Worm (Caenorhabditis elegans) whole organism, L4 larva: ENCODE data around the gene F07C3.16.

Experiments used
- F44E2.7 ChIP-seq: fragments of 200-800 bp; sonication (Bioruptor generic); IDR thresholded peaks from 2 replicates; pipeline ENCODE4 v2.1.2; 2022; ENCODE audit warnings: missing genetic modification characterization, missing compliant biosample characterization
- F49E8.2 ChIP-seq: sonication (generic microtip); optimal IDR thresholded peaks from 2 replicates; lab custom pipeline; 2016; ENCODE audit warnings: missing compliant biosample characterization, mild to moderate bottlenecking, missing genetic modification characterization, borderline replicate concordance
- T20F7.1 ChIP-seq: fragments of 200-800 bp; sonication (Bioruptor generic); optimal IDR thresholded peaks from 2 replicates; lab custom pipeline; 2018; ENCODE audit warnings: mild to moderate bottlenecking, missing genetic modification characterization, missing compliant biosample characterization
- Y75B8A.6 ChIP-seq: fragments of 200-800 bp; sonication (Bioruptor generic); IDR thresholded peaks from 2 replicates; pipeline ENCODE4 v1.3.6; 2022; ENCODE audit warnings: missing genetic modification reagents, missing genetic modification characterization, missing compliant biosample characterization
- ZK337.2 ChIP-seq: fragments of 200-800 bp; sonication (Bioruptor generic); IDR thresholded peaks from 2 replicates; pipeline ENCODE4 v1.3.6; 2022; ENCODE audit warnings: missing genetic modification reagents, missing genetic modification characterization, missing compliant biosample characterization
- ZK546.5 ChIP-seq, 2 experiments: sonication (generic microtip); optimal IDR thresholded peaks; 2 replicates each; lab custom pipeline; 2017; ENCODE audit warnings: missing biosample characterization in 2 of 2, missing genetic modification characterization in 2 of 2
- ceh-20 ChIP-seq: fragments of 200-800 bp; sonication (Bioruptor generic); IDR thresholded peaks from 2 replicates; pipeline ENCODE4 v1.3.6; 2022; ENCODE audit warnings: missing genetic modification reagents, missing genetic modification characterization, missing compliant biosample characterization
- ceh-32 ChIP-seq: sonication (generic microtip); optimal IDR thresholded peaks from 2 replicates; lab custom pipeline; 2016; ENCODE audit warnings: mild to moderate bottlenecking, missing genetic modification characterization, missing compliant biosample characterization; ENCODE audit not compliant: poor library complexity
- ceh-62 ChIP-seq: sonication (generic microtip); optimal IDR thresholded peaks from 2 replicates; lab custom pipeline; 2017; ENCODE audit warnings: missing biosample characterization, missing genetic modification characterization
- ceh-82 ChIP-seq: sonication (generic microtip); optimal IDR thresholded peaks from 2 replicates; lab custom pipeline; 2017; ENCODE audit warnings: missing biosample characterization, missing genetic modification characterization
- daf-12 ChIP-seq: fragments of 150-350 bp; optimal IDR thresholded peaks from 2 replicates; lab custom pipeline; 2014; ENCODE audit warnings: missing biosample characterization, missing genetic modification reagents, missing genetic modification characterization
- daf-16 ChIP-seq, 3 experiments: sonication (generic microtip); optimal IDR thresholded peaks; 2 replicates each; lab custom pipeline; 2016 to 2017; ENCODE audit warnings: missing genetic modification characterization in 3 of 3, missing genetic modification reagents in 3 of 3, mild to moderate bottlenecking in 2 of 3, missing compliant biosample characterization in 2 of 3, missing biosample characterization in 1 of 3, moderate library complexity in 1 of 3
- daf-19 ChIP-seq: fragments of 200-800 bp; sonication (Bioruptor generic); conservative IDR thresholded peaks from 2 replicates; pipeline ENCODE4 v1.3.6; 2022; ENCODE audit warnings: missing genetic modification characterization, missing compliant biosample characterization
- dmd-6 ChIP-seq: fragments of 200-800 bp; sonication (Bioruptor generic); IDR thresholded peaks from 2 replicates; pipeline ENCODE4 v1.3.6; 2022; ENCODE audit warnings: missing genetic modification reagents, missing genetic modification characterization, missing compliant biosample characterization
- dpl-1 ChIP-seq: fragments of 150-350 bp; optimal IDR thresholded peaks from 2 replicates; lab custom pipeline; 2014; ENCODE audit warnings: missing biosample characterization, missing genetic modification reagents, missing genetic modification characterization
- duxl-1 ChIP-seq: sonication (generic microtip); optimal IDR thresholded peaks from 2 replicates; lab custom pipeline; 2016; ENCODE audit warnings: mild to moderate bottlenecking, missing genetic modification characterization, moderate library complexity, missing compliant biosample characterization; ENCODE audit not compliant: poor library complexity
- fkh-10 ChIP-seq: fragments of 150-350 bp; optimal IDR thresholded peaks from 2 replicates; lab custom pipeline; 2014; ENCODE audit warnings: missing biosample characterization, missing genetic modification reagents, missing genetic modification characterization
- fos-1 ChIP-seq: fragments of 150-350 bp; optimal IDR thresholded peaks from 2 replicates; lab custom pipeline; 2014; ENCODE audit warnings: missing biosample characterization, missing genetic modification characterization
- jun-1 ChIP-seq: fragments of 150-350 bp; optimal IDR thresholded peaks from 2 replicates; lab custom pipeline; 2014; ENCODE audit warnings: missing biosample characterization, missing genetic modification reagents, missing genetic modification characterization
- lim-7 ChIP-seq: fragments of 200-800 bp; sonication (Bioruptor generic); IDR thresholded peaks from 2 replicates; pipeline ENCODE4 v1.3.6; 2022; ENCODE audit warnings: missing genetic modification characterization, missing compliant biosample characterization
- lin-13 ChIP-seq: fragments of 150-350 bp; optimal IDR thresholded peaks from 2 replicates; lab custom pipeline; 2014; ENCODE audit warnings: missing biosample characterization, missing genetic modification reagents, missing genetic modification characterization
- lin-29 ChIP-seq: fragments of 200-800 bp; sonication (Bioruptor generic); IDR thresholded peaks from 2 replicates; pipeline ENCODE4 v1.3.6; 2022; ENCODE audit warnings: missing genetic modification reagents, missing genetic modification characterization, missing compliant biosample characterization
- lin-38 ChIP-seq: fragments of 200-800 bp; sonication (Bioruptor generic); IDR thresholded peaks from 2 replicates; pipeline ENCODE4 v1.3.6; 2022; ENCODE audit warnings: missing genetic modification reagents, missing genetic modification characterization, missing compliant biosample characterization
- lin-39 ChIP-seq: fragments of 150-350 bp; optimal IDR thresholded peaks from 2 replicates; lab custom pipeline; 2014; ENCODE audit warnings: missing biosample characterization, missing genetic modification reagents, missing genetic modification characterization
- lir-3 ChIP-seq: sonication (generic microtip); optimal IDR thresholded peaks from 2 replicates; lab custom pipeline; 2016; ENCODE audit warnings: mild to moderate bottlenecking, missing genetic modification characterization, missing compliant biosample characterization
- mdl-1 ChIP-seq, 2 experiments: fragments of 150-350 bp in 1 of 2; sonication (generic microtip) in 1 of 2; optimal IDR thresholded peaks; 2 replicates each; lab custom pipeline; 2014 to 2017; ENCODE audit warnings: missing biosample characterization in 2 of 2, missing genetic modification characterization in 2 of 2
- mdt-29 ChIP-seq: fragments of 200-800 bp; sonication (Bioruptor generic); IDR thresholded peaks from 2 replicates; pipeline ENCODE4 v1.3.6; 2022; ENCODE audit warnings: missing genetic modification reagents, missing genetic modification characterization, missing compliant biosample characterization
- mep-1 ChIP-seq: fragments of 150-350 bp; sonication (generic microtip); optimal IDR thresholded peaks from 3 replicates; lab custom pipeline; 2014; ENCODE audit warnings: missing biosample characterization, missing genetic modification characterization
- mes-2 ChIP-seq: sonication (generic microtip); optimal IDR thresholded peaks from 2 replicates; lab custom pipeline; 2016; ENCODE audit warnings: missing genotype, mild to moderate bottlenecking, missing genetic modification characterization, missing compliant biosample characterization; ENCODE audit not compliant: poor library complexity, severe bottlenecking
- nhr-102 ChIP-seq: sonication (generic microtip); optimal IDR thresholded peaks from 2 replicates; lab custom pipeline; 2016; ENCODE audit warnings: mild to moderate bottlenecking, missing genetic modification characterization, moderate library complexity, missing compliant biosample characterization
- nhr-11 ChIP-seq: fragments of 150-350 bp; optimal IDR thresholded peaks from 2 replicates; lab custom pipeline; 2014; ENCODE audit warnings: missing biosample characterization, missing genetic modification characterization
- nhr-237 ChIP-seq: sonication (generic microtip); optimal IDR thresholded peaks from 2 replicates; lab custom pipeline; 2017; ENCODE audit warnings: missing biosample characterization, missing genetic modification characterization
- nhr-25 ChIP-seq: sonication (generic microtip); optimal IDR thresholded peaks from 2 replicates; lab custom pipeline; 2017; ENCODE audit warnings: missing genetic modification characterization, mild to moderate bottlenecking, missing compliant biosample characterization, antibody characterized with exemption, moderate library complexity, borderline replicate concordance; ENCODE audit not compliant: insufficient read depth
- nhr-28 ChIP-seq: fragments of 150-350 bp; optimal IDR thresholded peaks from 2 replicates; lab custom pipeline; 2014; ENCODE audit warnings: missing biosample characterization, missing genetic modification characterization
- nhr-42 ChIP-seq: fragments of 200-800 bp; sonication (Bioruptor generic); IDR thresholded peaks from 2 replicates; pipeline ENCODE4 v1.3.6; 2022; ENCODE audit warnings: missing genetic modification characterization, missing compliant biosample characterization
- nhr-77 ChIP-seq: fragments of 150-350 bp; optimal IDR thresholded peaks from 2 replicates; lab custom pipeline; 2014; ENCODE audit warnings: missing biosample characterization, missing genetic modification characterization
- php-3 ChIP-seq: fragments of 200-800 bp; sonication (Bioruptor generic); IDR thresholded peaks from 2 replicates; pipeline ENCODE4 v1.3.6; 2022; ENCODE audit warnings: missing genetic modification reagents, missing genetic modification characterization, missing compliant biosample characterization
- pqm-1 ChIP-seq: sonication (generic microtip); optimal IDR thresholded peaks from 2 replicates; lab custom pipeline; 2017; ENCODE audit warnings: missing biosample characterization, missing genetic modification characterization
- rbr-2 ChIP-seq: sonication (generic microtip); optimal IDR thresholded peaks from 2 replicates; lab custom pipeline; 2016; ENCODE audit warnings: missing genotype, missing genetic modification characterization, missing compliant biosample characterization
- set-16 ChIP-seq: fragments of 200-800 bp; sonication (Bioruptor generic); IDR thresholded peaks from 2 replicates; pipeline ENCODE4 v1.3.6; 2022; ENCODE audit warnings: missing genetic modification reagents, missing genetic modification characterization, missing compliant biosample characterization
- skn-1 ChIP-seq: fragments of 150-350 bp; optimal IDR thresholded peaks from 2 replicates; lab custom pipeline; 2014; ENCODE audit warnings: missing biosample characterization, missing genetic modification characterization
- snpc-4 ChIP-seq: fragments of 150-350 bp; optimal IDR thresholded peaks from 2 replicates; lab custom pipeline; 2014; ENCODE audit warnings: missing biosample characterization, missing genetic modification characterization
- tag-97 ChIP-seq: fragments of 200-800 bp; sonication (Bioruptor generic); IDR thresholded peaks from 2 replicates; pipeline ENCODE4 v1.3.6; 2022; ENCODE audit warnings: missing genetic modification characterization, missing compliant biosample characterization
- zfp-2 ChIP-seq: sonication (generic microtip); optimal IDR thresholded peaks from 2 replicates; lab custom pipeline; 2016; ENCODE audit warnings: mild to moderate bottlenecking, missing genetic modification characterization, missing compliant biosample characterization
- zip-11 ChIP-seq: fragments of 200-800 bp; sonication (Bioruptor generic); IDR thresholded peaks from 2 replicates; pipeline ENCODE4 v1.3.6; 2022; ENCODE audit warnings: missing genetic modification characterization, missing compliant biosample characterization
- ztf-11 ChIP-seq: fragments of 150-350 bp; optimal IDR thresholded peaks from 2 replicates; lab custom pipeline; 2014; ENCODE audit warnings: missing biosample characterization, missing genetic modification characterization

F07C3.16 gene

DNA sequence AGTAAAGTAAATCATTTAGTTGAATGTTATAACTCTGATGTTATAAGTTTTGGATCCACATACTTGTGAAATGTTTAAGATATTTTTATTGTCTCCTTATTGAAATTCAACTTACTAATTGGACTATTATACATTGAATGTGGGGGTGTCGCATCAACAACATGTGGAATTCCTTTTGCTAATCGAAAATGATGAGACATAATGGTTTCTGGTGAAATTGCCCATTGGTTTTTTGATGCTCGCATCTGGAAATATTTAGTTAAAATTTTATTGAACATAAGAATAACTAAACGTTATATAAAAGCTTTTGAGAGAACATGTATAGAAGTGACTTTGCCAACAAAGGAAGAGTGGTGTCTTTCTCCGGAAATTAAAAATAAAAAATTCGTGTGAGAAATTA, 34.6 kb upstream of the F07C3.16 start, which contains the start of gene ZK682.7:
TSS of gene ZK682.7 (minus strand) at position 247 of the 400 bp plus-strand sequence.
- no peak for TF ChIP-seq ztf-11 (tag; lab: Kevin White, UChicago)
- no peak for TF ChIP-seq pqm-1 (tag; lab: Kevin White, UChicago)
- no peak for TF ChIP-seq zip-11 (GFP tag; lab: Robert Waterston, UW)
- no peak for TF ChIP-seq nhr-28 (tag; lab: Kevin White, UChicago)
- no peak for TF ChIP-seq nhr-42 (GFP tag; lab: Robert Waterston, UW)
- TF ChIP-seq skn-1 (tag; lab: Kevin White, UChicago): no peak
- no peak for TF ChIP-seq mep-1 (tag; lab: Kevin White, UChicago)
- no peak for TF ChIP-seq dpl-1 (GFP tag; lab: Kevin White, UChicago)
- no peak for TF ChIP-seq ZK337.2 (GFP tag; lab: Robert Waterston, UW)
- no peak for TF ChIP-seq lin-29 (GFP tag; lab: Robert Waterston, UW)
- TF ChIP-seq lir-3: no peak
- TF ChIP-seq ceh-82 (tag; lab: Kevin White, UChicago): no peak
- no peak for TF ChIP-seq duxl-1 (tag; lab: Kevin White, UChicago)
- no peak for TF ChIP-seq T20F7.1 (GFP tag; lab: Kevin White, UChicago)
- TF ChIP-seq jun-1 (tag; lab: Kevin White, UChicago): no peak
- no peak for TF ChIP-seq dmd-6 (GFP tag; lab: Robert Waterston, UW)

DNA sequence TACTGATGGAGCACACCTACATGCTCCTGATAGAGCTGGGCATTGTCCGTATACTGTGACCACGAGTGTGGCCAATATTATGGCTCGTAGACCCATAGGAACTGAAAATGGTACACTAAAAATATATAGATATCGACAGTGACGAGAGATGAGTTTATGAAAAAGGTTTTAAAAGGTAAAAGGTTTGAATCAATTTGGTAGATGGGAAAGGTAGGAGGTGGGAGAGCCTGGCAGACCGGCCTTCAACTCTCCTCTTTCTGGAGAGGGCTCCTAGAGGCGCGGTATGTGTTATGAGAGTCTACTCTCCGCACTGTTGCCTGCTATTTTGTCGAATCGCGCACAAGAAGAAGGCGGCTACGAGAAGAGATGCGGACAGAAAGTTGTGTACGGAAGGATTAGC, 30.1 kb upstream of the F07C3.16 start, which contains the start of gene lron-2:
TSS of gene lron-2 (minus strand) at position 101 of the 400 bp plus-strand sequence.
- TF ChIP-seq ZK546.5 (tag; optimal IDR thresholded peaks at IDR 0.05; lab: Kevin White, UChicago) (no peak), mes-2 (no peak), mdl-1 (tag; optimal IDR thresholded peaks at IDR 0.05; lab: Kevin White, UChicago) (no peak), lin-29 (GFP tag; lab: Robert Waterston, UW) (no peak), lin-39 (tag; lab: Kevin White, UChicago) (no peak), mdt-29 (GFP tag; lab: Robert Waterston, UW) (no peak), daf-16 (GFP tag; optimal IDR thresholded peaks at IDR 0.05; lab: Kevin White, UChicago) (no peak), daf-16 (tag; optimal IDR thresholded peaks at IDR 0.05; lab: Kevin White, UChicago) (no peak), fkh-10 (GFP tag; lab: Kevin White, UChicago) (no peak), F44E2.7 (no peak), pqm-1 (tag; lab: Kevin White, UChicago) (no peak), ceh-32 (no peak), lin-13 (no peak), tag-97 (GFP tag; lab: Robert Waterston, UW) (no peak), php-3 (no peak), set-16 (GFP tag; lab: Robert Waterston, UW) (no peak), lim-7 (GFP tag; lab: Robert Waterston, UW) (no peak), lin-38 (GFP tag; lab: Robert Waterston, UW) (no peak), ceh-20 (no peak), F49E8.2 (tag; lab: Kevin White, UChicago) (no peak)
- TF ChIP-seq, all 104 proteins: peak for 0

DNA sequence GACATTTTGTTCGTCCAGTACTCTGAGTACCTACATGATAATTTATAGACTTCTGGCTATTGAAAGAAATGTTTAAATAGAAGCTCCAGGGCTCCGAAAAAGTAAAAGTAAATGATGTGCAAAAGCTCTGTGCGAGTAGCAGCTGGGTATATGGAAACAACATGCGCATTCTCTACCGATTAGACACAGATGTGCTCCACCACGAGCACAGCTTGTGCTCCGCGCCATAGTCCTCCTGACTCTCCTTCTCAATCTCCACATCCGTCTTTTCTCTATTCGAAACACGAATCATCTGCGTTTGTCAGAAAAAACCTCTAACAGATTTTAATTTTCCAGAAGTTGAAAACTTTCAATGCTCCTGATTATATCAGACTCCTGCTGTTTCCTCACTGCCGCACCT, 26.1 kb upstream of the F07C3.16 start:
- TF ChIP-seq rbr-2 (tag; lab: Kevin White, UChicago) (no peak), nhr-25 (tag; lab: Kevin White, UChicago) (no peak), daf-12 (tag; lab: Kevin White, UChicago) (no peak), nhr-102 (tag; lab: Kevin White, UChicago) (no peak), ZK546.5 (tag; optimal IDR thresholded peaks at IDR 0.05; lab: Kevin White, UChicago) (no peak), zfp-2 (tag; lab: Kevin White, UChicago) (no peak), snpc-4 (tag; lab: Kevin White, UChicago) (no peak), fos-1 (tag; lab: Kevin White, UChicago) (no peak), zip-11 (GFP tag; lab: Robert Waterston, UW) (no peak), daf-19 (GFP tag; lab: Robert Waterston, UW) (no peak), nhr-77 (tag; lab: Kevin White, UChicago) (no peak), Y75B8A.6 (GFP tag; lab: Robert Waterston, UW) (no peak), daf-16 (GFP tag; optimal IDR thresholded peaks at IDR 0.05; lab: Kevin White, UChicago) (no peak), daf-16 (tag; optimal IDR thresholded peaks at IDR 0.05; lab: Kevin White, UChicago) (no peak), nhr-28 (tag; lab: Kevin White, UChicago) (no peak), nhr-237 (tag; lab: Kevin White, UChicago) (no peak), ceh-62 (no peak), nhr-11 (tag; lab: Kevin White, UChicago) (no peak), mdt-29 (GFP tag; lab: Robert Waterston, UW) (no peak)
